Fruit fly (Drosophila melanogaster): Measurements from ENCODE around the gene CG6678.

CG6678 gene

DNA sequence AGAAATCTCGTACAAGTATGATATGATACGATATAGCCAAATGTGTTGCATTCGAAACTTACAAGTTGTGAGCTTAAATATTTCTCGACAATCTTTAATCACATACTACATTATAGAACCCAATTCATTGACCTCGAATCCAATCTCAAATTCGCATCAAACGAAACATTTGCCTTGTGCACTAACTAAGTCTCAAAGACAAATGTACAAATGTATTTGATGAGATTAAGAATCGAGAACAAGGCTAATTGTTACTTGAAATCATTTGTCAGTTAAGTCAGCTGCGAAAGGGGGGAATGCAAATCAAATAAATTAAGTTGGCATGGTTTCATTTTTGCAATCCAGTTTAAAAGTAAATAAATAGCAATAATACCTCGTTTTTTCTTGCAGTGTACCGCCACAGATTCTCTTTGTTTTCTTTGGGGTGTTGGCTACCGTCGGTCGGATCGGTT is 48.3 kb upstream of the CG6678 start (continued):
- TF ChIP-seq fu2 (GFP tag; optimal IDR thresholded peaks at IDR 0.05) (no peak), CG33557 (GFP tag; optimal IDR thresholded peaks at IDR 0.05) (no peak), BEAF-32 (GFP tag; optimal IDR thresholded peaks at IDR 0.05) (no peak), nerfin-2 (GFP tag; IDR thresholded peaks at IDR 0.05; ENCODE audit: partially characterized antibody) (no peak), Kr (GFP tag; optimal IDR thresholded peaks at IDR 0.05) (no peak), jumu (GFP tag; optimal IDR thresholded peaks at IDR 0.05) (peak; percentile 5), tio (GFP tag; optimal IDR thresholded peaks at IDR 0.05) (peak; percentile 15), tll (GFP tag; optimal IDR thresholded peaks at IDR 0.05) (no peak), CG2129 (GFP tag; IDR thresholded peaks at IDR 0.05; ENCODE audit: partially characterized antibody) (no peak), danr (GFP tag; IDR thresholded peaks at IDR 0.05) (no peak), GATAe (GFP tag; conservative IDR thresholded peaks at IDR 0.05) (no peak), CG4730 (GFP tag; IDR thresholded peaks at IDR 0.05) (no peak), btn (GFP tag; optimal IDR thresholded peaks at IDR 0.05) (no peak), sob (GFP tag; IDR thresholded peaks at IDR 0.05) (no peak), Sox102F (GFP tag; optimal IDR thresholded peaks at IDR 0.05) (peak; percentile 60), CG10366 (GFP tag; IDR thresholded peaks at IDR 0.05) (no peak), CG13296 (GFP tag; optimal IDR thresholded peaks at IDR 0.05) (no peak), Gsc (GFP tag; IDR thresholded peaks at IDR 0.05) (no peak), CG4328 (GFP tag; optimal IDR thresholded peaks at IDR 0.05) (no peak), MTF-1 (GFP tag; optimal IDR thresholded peaks at IDR 0.05; ENCODE audit: borderline replicate concordance) (no peak), CG15601 (tag; optimal IDR thresholded peaks at IDR 0.05) (no peak), CG17829 (tag; optimal IDR thresholded peaks at IDR 0.05) (peak; percentile 24), mam (GFP tag; optimal IDR thresholded peaks at IDR 0.05) (no peak), CG10431 (GFP tag; optimal IDR thresholded peaks at IDR 0.05) (no peak), Ssrp (tag; optimal IDR thresholded peaks at IDR 0.05) (peak; percentile 29), CG1832 (GFP tag; optimal IDR thresholded peaks at IDR 0.05) (no peak), CoRest (tag; optimal IDR thresholded peaks at IDR 0.05) (peak; percentile 58), fd96Cb (tag; optimal IDR thresholded peaks at IDR 0.05) (no peak), CG32772 (GFP tag; IDR thresholded peaks at IDR 0.05) (no peak), eyg (GFP tag; optimal IDR thresholded peaks at IDR 0.05) (no peak), zfh2 (GFP tag; optimal IDR thresholded peaks at IDR 0.05) (no peak), gcm2 (GFP tag; optimal IDR thresholded peaks at IDR 0.05) (no peak), CG4404 (GFP tag; IDR thresholded peaks at IDR 0.05) (no peak), shn (GFP tag; optimal IDR thresholded peaks at IDR 0.05) (peak; percentile 3), Bdp1 (GFP tag; optimal IDR thresholded peaks at IDR 0.05) (no peak), CG6689 (GFP tag; IDR thresholded peaks at IDR 0.05) (no peak), CG17359 (tag; optimal IDR thresholded peaks at IDR 0.05) (no peak), phol (tag; optimal IDR thresholded peaks at IDR 0.05) (peak; percentile 33), onecut (GFP tag; IDR thresholded peaks at IDR 0.05) (no peak), C15 (GFP tag; IDR thresholded peaks at IDR 0.05) (no peak), B-H1 (GFP tag; IDR thresholded peaks at IDR 0.05) (no peak), CG34422 (GFP tag; IDR thresholded peaks at IDR 0.05) (no peak), CG2199 (GFP tag; IDR thresholded peaks at IDR 0.05) (no peak), CG3995 (GFP tag; optimal IDR thresholded peaks at IDR 0.05) (no peak), ac (GFP tag; optimal IDR thresholded peaks at IDR 0.05) (no peak), CG11247 (GFP tag; IDR thresholded peaks at IDR 0.05) (no peak), ttk (GFP tag; IDR thresholded peaks at IDR 0.05) (no peak), seq (GFP tag; IDR thresholded peaks at IDR 0.05) (no peak), h (optimal IDR thresholded peaks at IDR 0.05) (no peak), CG31388 (GFP tag; optimal IDR thresholded peaks at IDR 0.05) (no peak), br (optimal IDR thresholded peaks at IDR 0.05) (no peak), sc (optimal IDR thresholded peaks at IDR 0.05) (no peak), sc (GFP tag; optimal IDR thresholded peaks at IDR 0.05) (no peak)
